Fruit fly (Drosophila melanogaster): Measurements from ENCODE around the gene CG32055.

dm6 chr3L:10226055-10226454 lies 6.1 kb upstream of the CG32055 start:
- TF ChIP-seq CG8478 (optimal IDR thresholded peaks at IDR 0.05) (no peak), CTCF (optimal IDR thresholded peaks at IDR 0.05) (no peak)
